Worm (Caenorhabditis elegans): ENCODE data around the gene hlh-27.

DNA sequence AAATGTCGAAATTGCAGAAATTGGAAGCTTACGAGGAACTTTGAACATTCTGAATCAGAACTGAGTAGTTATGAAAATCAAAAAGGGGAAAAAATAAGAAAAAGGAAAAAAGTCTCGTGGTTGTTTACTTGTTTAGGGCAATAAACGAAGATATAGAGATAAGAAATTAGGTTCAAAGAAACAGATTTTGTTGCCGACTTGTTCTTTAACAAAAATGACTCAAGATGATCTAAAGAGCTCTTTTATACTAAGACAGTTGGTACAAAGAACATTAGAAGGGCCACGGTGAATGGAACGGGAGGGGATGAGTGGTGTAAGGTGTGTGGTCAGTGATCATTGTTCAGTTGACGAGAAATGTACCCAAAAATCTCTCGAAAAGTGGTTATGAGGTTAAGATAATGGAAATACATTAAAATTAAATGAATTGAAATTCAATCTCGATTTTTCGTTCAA lies 7.5 kb upstream of the hlh-27 start, which contains the start of gene acdh-2:
- no peak for TF ChIP-seq unc-62 (GFP tag; optimal IDR thresholded peaks at IDR 0.05)
- no peak for TF ChIP-seq sma-9 (GFP tag; optimal IDR thresholded peaks at IDR 0.05)
- no peak for TF ChIP-seq sma-9 (tag; optimal IDR thresholded peaks at IDR 0.05)
- TF ChIP-seq ztf-11 (tag; optimal IDR thresholded peaks at IDR 0.05): no peak

All from whole organism, L2 larva.